Worm (Caenorhabditis elegans): Measurements from ENCODE around the gene T25B9.3.

DNA sequence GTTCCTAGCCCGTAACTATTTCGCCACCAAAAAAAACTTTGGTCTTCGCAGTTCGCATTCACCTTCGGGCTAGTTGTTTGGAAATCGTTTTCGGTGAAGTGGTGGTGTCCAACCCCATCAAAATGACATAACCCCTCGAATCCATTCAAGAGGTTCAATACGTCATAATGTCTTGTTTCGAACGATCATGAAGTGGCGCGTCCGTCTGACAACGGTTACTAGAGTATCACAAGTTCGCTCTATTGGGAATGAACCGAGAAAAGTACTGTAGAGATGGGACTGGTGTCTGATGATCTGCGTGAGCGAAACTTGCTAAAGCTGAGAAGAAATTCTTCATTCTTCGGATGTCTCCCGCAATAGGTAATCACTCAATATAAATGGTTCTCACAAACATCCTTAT lies 16.8 kb upstream of the T25B9.3 start, which contains the start of gene ZC168.2:
- TF ChIP-seq ama-1 (optimal IDR thresholded peaks at IDR 0.05) (no peak), nfya-1 (tag; optimal IDR thresholded peaks at IDR 0.05) (no peak), ceh-18 (tag; optimal IDR thresholded peaks at IDR 0.05) (no peak), unc-55 (GFP tag; optimal IDR thresholded peaks at IDR 0.05) (no peak), mec-3 (tag; optimal IDR thresholded peaks at IDR 0.05; ENCODE audit: borderline replicate concordance) (no peak), pros-1 (tag; optimal IDR thresholded peaks at IDR 0.05) (no peak), F13H6.1 (tag; optimal IDR thresholded peaks at IDR 0.05) (no peak), ets-4 (tag; optimal IDR thresholded peaks at IDR 0.05) (no peak), ceh-22 (tag; optimal IDR thresholded peaks at IDR 0.05) (no peak), dmd-4 (tag; optimal IDR thresholded peaks at IDR 0.05; ENCODE audit: borderline replicate concordance) (no peak), pat-9 (tag; optimal IDR thresholded peaks at IDR 0.05) (no peak), pha-4 (tag; optimal IDR thresholded peaks at IDR 0.05) (no peak)

Data from whole organism, late embryonic.